Worm (Caenorhabditis elegans) whole organism, L1 larva: ENCODE data around the gene W10G11.19.

Source experiments
- C04F5.9 ChIP-seq: sonication (generic microtip); optimal IDR thresholded peaks from 2 replicates; lab custom pipeline; 2016; ENCODE audit warnings: missing genetic modification characterization, missing compliant biosample characterization
- Y116A8C.19 ChIP-seq: sonication (generic microtip); optimal IDR thresholded peaks from 2 replicates; lab custom pipeline; 2016; ENCODE audit warnings: missing compliant biosample characterization, missing genetic modification characterization, borderline replicate concordance
- alr-1 ChIP-seq: fragments of 200-800 bp; sonication (Bioruptor generic); optimal IDR thresholded peaks from 2 replicates; lab custom pipeline; 2018; ENCODE audit warnings: borderline replicate concordance, mild to moderate bottlenecking, missing genetic modification characterization, missing compliant biosample characterization
- aly-2 ChIP-seq: fragments of 150-350 bp; optimal IDR thresholded peaks from 2 replicates; lab custom pipeline; 2014; ENCODE audit warnings: missing biosample characterization, missing genetic modification characterization
- blmp-1 ChIP-seq: fragments of 150-350 bp; optimal IDR thresholded peaks from 2 replicates; lab custom pipeline; 2014; ENCODE audit warnings: missing biosample characterization, missing genetic modification characterization
- ceh-8 ChIP-seq: fragments of 200-800 bp; sonication (Bioruptor generic); optimal IDR thresholded peaks from 2 replicates; lab custom pipeline; 2018; ENCODE audit warnings: mild to moderate bottlenecking, missing genetic modification characterization, moderate library complexity, missing compliant biosample characterization
- ceh-82 ChIP-seq, 3 experiments: fragments of 150-350 bp in 1 of 3; sonication (generic microtip) in 2 of 3; optimal IDR thresholded peaks; 2 replicates each; lab custom pipeline; 2014 to 2017; ENCODE audit warnings: missing biosample characterization in 3 of 3, missing genetic modification characterization in 3 of 3
- ceh-88 ChIP-seq: fragments of 200-800 bp; sonication (Bioruptor generic); IDR thresholded peaks from 2 replicates; pipeline ENCODE4 v1.3.6; 2022; ENCODE audit warnings: missing genetic modification characterization, missing compliant biosample characterization
- ceh-90 ChIP-seq: sonication (generic microtip); optimal IDR thresholded peaks from 2 replicates; lab custom pipeline; 2016; ENCODE audit warnings: missing genetic modification characterization, missing compliant biosample characterization
- efl-1 ChIP-seq, 4 experiments: fragments of 150-350 bp; optimal IDR thresholded peaks in 3 of 4; peaks in 1 of 4; 1 replicate in 1 of 4; 2 replicates in 3 of 4; lab custom pipeline; 2014; ENCODE audit warnings: missing biosample characterization in 2 of 4, missing genetic modification characterization in 2 of 4, missing genetic modification reagents in 2 of 4
- efl-3 ChIP-seq: fragments of 200-800 bp; sonication (Bioruptor generic); optimal IDR thresholded peaks from 2 replicates; lab custom pipeline; 2018; ENCODE audit warnings: mild to moderate bottlenecking, missing genetic modification characterization, missing compliant biosample characterization
- egl-13 ChIP-seq: sonication (generic microtip); optimal IDR thresholded peaks from 2 replicates; lab custom pipeline; 2016; ENCODE audit warnings: missing genotype, missing genetic modification reagents, missing genetic modification characterization, missing compliant biosample characterization
- egl-27 ChIP-seq, 2 experiments: fragments of 150-350 bp in 1 of 2; sonication (generic microtip); optimal IDR thresholded peaks; 3 replicates each; lab custom pipeline; 2017 to 2018; ENCODE audit warnings: missing biosample characterization in 2 of 2, missing genetic modification characterization in 2 of 2, missing genetic modification reagents in 2 of 2
- elt-3 ChIP-seq, 6 experiments: fragments of 150-350 bp in 1 of 6; sonication (generic microtip); optimal IDR thresholded peaks; 2 replicates each; lab custom pipeline; 2017 to 2018; ENCODE audit warnings: missing biosample characterization in 6 of 6, missing genetic modification characterization in 6 of 6, inconsistent platforms in 1 of 6
- ets-5 ChIP-seq: fragments of 200-800 bp; sonication (Bioruptor generic); IDR thresholded peaks from 2 replicates; pipeline ENCODE4 v1.3.6; 2022; ENCODE audit warnings: missing genetic modification characterization, missing compliant biosample characterization
- fkh-8 ChIP-seq: sonication (generic microtip); optimal IDR thresholded peaks from 2 replicates; lab custom pipeline; 2016; ENCODE audit warnings: mild to moderate bottlenecking, missing genetic modification characterization, missing compliant biosample characterization
- fos-1 ChIP-seq: fragments of 150-350 bp; optimal IDR thresholded peaks from 2 replicates; lab custom pipeline; 2014; ENCODE audit warnings: missing biosample characterization, missing genetic modification characterization
- hlh-17 ChIP-seq: fragments of 200-800 bp; sonication (Bioruptor generic); optimal IDR thresholded peaks from 2 replicates; lab custom pipeline; 2018; ENCODE audit warnings: missing genetic modification characterization, mild to moderate bottlenecking, missing compliant biosample characterization, moderate library complexity, borderline replicate concordance
- hlh-4 ChIP-seq: sonication (generic microtip); optimal IDR thresholded peaks from 2 replicates; lab custom pipeline; 2016; ENCODE audit warnings: mild to moderate bottlenecking, missing genetic modification characterization, missing compliant biosample characterization
- hpl-2 ChIP-seq: fragments of 150-350 bp; optimal IDR thresholded peaks from 2 replicates; lab custom pipeline; 2014; ENCODE audit warnings: missing biosample characterization, missing genetic modification reagents, missing genetic modification characterization
- irx-1 ChIP-seq: sonication (generic microtip); optimal IDR thresholded peaks from 2 replicates; lab custom pipeline; 2016; ENCODE audit warnings: missing genetic modification characterization, missing compliant biosample characterization
- isw-1 ChIP-seq: fragments of 200-800 bp; sonication (Bioruptor generic); IDR thresholded peaks from 2 replicates; pipeline ENCODE4 v1.3.6; 2022; ENCODE audit warnings: missing genetic modification characterization, missing compliant biosample characterization
- lin-13 ChIP-seq: fragments of 150-350 bp; optimal IDR thresholded peaks from 2 replicates; lab custom pipeline; 2014; ENCODE audit warnings: missing biosample characterization, missing genetic modification reagents, missing genetic modification characterization
- lin-15B ChIP-seq: fragments of 150-350 bp; sonication (generic microtip); optimal IDR thresholded peaks from 3 replicates; lab custom pipeline; 2014; ENCODE audit warnings: missing biosample characterization, missing genetic modification characterization
- lin-39 ChIP-seq: fragments of 150-350 bp; optimal IDR thresholded peaks from 2 replicates; lab custom pipeline; 2014; ENCODE audit warnings: missing biosample characterization, missing genetic modification reagents, missing genetic modification characterization
- mab-9 ChIP-seq: fragments of 200-800 bp; sonication (Bioruptor generic); IDR thresholded peaks from 2 replicates; pipeline ENCODE4 v1.3.6; 2022; ENCODE audit warnings: missing genetic modification reagents, missing genetic modification characterization, missing compliant biosample characterization
- nhr-19 ChIP-seq: fragments of 200-800 bp; sonication (Bioruptor generic); conservative IDR thresholded peaks from 2 replicates; pipeline ENCODE4 v1.3.6; 2022; ENCODE audit warnings: missing genetic modification characterization, missing compliant biosample characterization
- nhr-20 ChIP-seq: sonication (generic microtip); optimal IDR thresholded peaks from 2 replicates; lab custom pipeline; 2016; ENCODE audit warnings: mild to moderate bottlenecking, missing genetic modification characterization, missing compliant biosample characterization
- nhr-28 ChIP-seq: fragments of 150-350 bp; optimal IDR thresholded peaks from 2 replicates; lab custom pipeline; 2014; ENCODE audit warnings: missing biosample characterization, missing genetic modification characterization
- nhr-47 ChIP-seq: sonication (generic microtip); optimal IDR thresholded peaks from 2 replicates; lab custom pipeline; 2016; ENCODE audit warnings: mild to moderate bottlenecking, missing genetic modification characterization, moderate library complexity, missing compliant biosample characterization
- nhr-71 ChIP-seq: sonication (generic microtip); optimal IDR thresholded peaks from 2 replicates; lab custom pipeline; 2016; ENCODE audit warnings: mild to moderate bottlenecking, missing genetic modification characterization, moderate library complexity, missing compliant biosample characterization
- nhr-77 ChIP-seq: fragments of 150-350 bp; optimal IDR thresholded peaks from 2 replicates; lab custom pipeline; 2014; ENCODE audit warnings: missing biosample characterization, missing genetic modification characterization
- nhr-90 ChIP-seq: sonication (generic microtip); optimal IDR thresholded peaks from 2 replicates; lab custom pipeline; 2016; ENCODE audit warnings: mild to moderate bottlenecking, missing genetic modification characterization, missing compliant biosample characterization; ENCODE audit not compliant: poor library complexity
- pag-3 ChIP-seq: sonication (generic microtip); optimal IDR thresholded peaks from 2 replicates; lab custom pipeline; 2017; ENCODE audit warnings: missing genetic modification characterization, mild to moderate bottlenecking, missing compliant biosample characterization, antibody characterized with exemption, borderline replicate concordance; ENCODE audit not compliant: insufficient read depth
- pax-3 ChIP-seq: fragments of 200-800 bp; sonication (Bioruptor generic); optimal IDR thresholded peaks from 2 replicates; lab custom pipeline; 2018; ENCODE audit warnings: mild to moderate bottlenecking, missing genetic modification characterization, moderate library complexity, missing compliant biosample characterization
- rnt-1 ChIP-seq: sonication (generic microtip); optimal IDR thresholded peaks from 2 replicates; lab custom pipeline; 2016; ENCODE audit warnings: mild to moderate bottlenecking, missing genetic modification characterization, moderate library complexity, missing compliant biosample characterization
- sox-4 ChIP-seq: sonication (generic microtip); optimal IDR thresholded peaks from 2 replicates; lab custom pipeline; 2016; ENCODE audit warnings: missing genetic modification characterization, missing compliant biosample characterization
- sptf-1 ChIP-seq: fragments of 150-350 bp; optimal IDR thresholded peaks from 2 replicates; lab custom pipeline; 2014; ENCODE audit warnings: missing biosample characterization, missing genetic modification characterization
- tbx-2 ChIP-seq: sonication (generic microtip); optimal IDR thresholded peaks from 2 replicates; lab custom pipeline; 2016; ENCODE audit warnings: missing genetic modification characterization, missing compliant biosample characterization
- tlp-1 ChIP-seq: fragments of 150-350 bp; optimal IDR thresholded peaks from 2 replicates; lab custom pipeline; 2014; ENCODE audit warnings: missing biosample characterization, missing genetic modification characterization
- xbp-1 ChIP-seq: sonication (generic microtip); optimal IDR thresholded peaks from 2 replicates; lab custom pipeline; 2016; ENCODE audit warnings: missing genetic modification characterization, missing compliant biosample characterization

W10G11.19 gene

DNA sequence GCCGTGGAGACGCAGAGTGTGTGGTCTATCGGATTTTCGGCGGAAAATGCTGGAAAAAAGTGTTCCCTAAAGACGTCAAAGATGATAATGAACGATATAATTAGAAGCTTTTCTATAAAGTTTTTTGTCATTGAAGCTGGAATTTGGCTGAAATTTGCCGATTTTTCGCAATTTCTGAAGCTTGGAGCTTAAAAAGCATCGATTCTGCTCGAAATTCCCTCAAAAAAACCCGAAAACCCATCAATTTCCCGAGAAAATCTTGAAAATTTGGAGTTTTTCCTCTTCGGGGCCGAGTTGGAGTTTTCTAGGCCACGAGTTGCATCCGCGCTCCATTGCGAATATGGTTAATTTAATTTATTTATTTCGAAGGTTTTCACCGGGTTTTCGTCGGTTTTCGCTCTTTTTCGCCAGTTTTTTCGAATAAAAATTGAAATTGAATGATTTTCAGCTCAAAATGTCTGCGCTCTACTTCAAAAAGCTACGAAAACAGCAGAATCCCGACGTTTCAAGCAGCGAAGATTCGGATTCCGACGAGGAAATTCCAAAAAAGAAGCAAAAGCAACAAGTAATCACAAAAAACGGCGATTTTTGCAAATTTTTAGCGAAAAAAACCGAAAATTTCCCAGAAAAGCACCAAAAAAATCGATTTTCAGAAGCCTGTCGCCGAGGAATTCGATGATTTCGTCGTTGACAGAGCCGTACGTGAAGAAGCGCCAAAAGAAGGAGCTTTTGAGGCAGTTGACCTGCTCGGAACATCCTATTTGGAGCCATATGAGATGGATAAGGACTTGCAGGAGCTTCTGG, 47.7 kb upstream of the W10G11.19 start, which contains the start of the genes col-71 and Y49F6B.2 (continued):
- TF ChIP-seq pax-3 (tag; lab: Kevin White, UChicago) = peak; percentile 81
- TF ChIP-seq blmp-1 (tag; lab: Kevin White, UChicago) = peak; percentile 57
- TF ChIP-seq ceh-90 (tag; lab: Kevin White, UChicago) = peak; percentile 91
- TF ChIP-seq efl-3 (GFP tag; lab: Kevin White, UChicago) = no peak
- peak; percentile 79 for TF ChIP-seq nhr-19 (GFP tag; lab: Robert Waterston, UW)
- no peak for TF ChIP-seq ets-5
- no peak for TF ChIP-seq sptf-1
- TF ChIP-seq lin-39 (tag; lab: Kevin White, UChicago) = peak; percentile 64
- peak; percentile 89 for TF ChIP-seq tbx-2
- TF ChIP-seq ceh-82 (tag; optimal IDR thresholded peaks at IDR 0.05; lab: Kevin White, UChicago) = peak; percentile 76 to 82 (median 78)
- TF ChIP-seq rnt-1 = peak; percentile 98
- peak; percentile 96 for TF ChIP-seq ceh-8
- TF ChIP-seq lin-13 = peak; percentile 80
- peak; percentile 86 for TF ChIP-seq mab-9
- no peak for TF ChIP-seq hlh-4 (tag; lab: Kevin White, UChicago)
- TF ChIP-seq efl-1 (optimal IDR thresholded peaks at IDR 0.05; lab: Kevin White, UChicago) = peak; percentile 78 to 79
- TF ChIP-seq efl-1 (GFP tag; optimal IDR thresholded peaks at IDR 0.05 in 1 of 2; lab: Kevin White, UChicago) = peak; percentile 80 to 97
- TF ChIP-seq nhr-47 (tag; lab: Kevin White, UChicago) = peak; percentile 90
- peak; percentile 11 for TF ChIP-seq nhr-77 (tag; lab: Kevin White, UChicago)
- peak; percentile 87 for TF ChIP-seq nhr-71 (tag; lab: Kevin White, UChicago)
- TF ChIP-seq xbp-1 (tag; lab: Kevin White, UChicago) = peak; percentile 87
- TF ChIP-seq fkh-8 = peak; percentile 86
- peak; percentile 89 for TF ChIP-seq nhr-90 (tag; lab: Kevin White, UChicago)
- no peak for TF ChIP-seq egl-27 (tag; optimal IDR thresholded peaks at IDR 0.05; lab: Kevin White, UChicago)
- TF ChIP-seq hlh-17 (GFP tag; lab: Kevin White, UChicago) = no peak
- TF ChIP-seq fos-1 (tag; lab: Kevin White, UChicago) = peak; percentile 64
- TF ChIP-seq tlp-1 (tag; lab: Kevin White, UChicago) = no peak
- TF ChIP-seq ceh-88 (GFP tag; lab: Robert Waterston, UW) = peak; percentile 41; the same call in 1 of the 2 replicates
- TF ChIP-seq C04F5.9 = peak; percentile 80
- peak; percentile 91 for TF ChIP-seq egl-13 (tag; lab: Kevin White, UChicago)
- TF ChIP-seq nhr-20 (tag; lab: Kevin White, UChicago) = peak; percentile 76
- TF ChIP-seq aly-2 (tag; lab: Kevin White, UChicago) = peak; percentile 21
- TF ChIP-seq irx-1 = peak; percentile 92
- no peak for TF ChIP-seq alr-1 (tag; lab: Kevin White, UChicago)
- TF ChIP-seq elt-3 (tag; optimal IDR thresholded peaks at IDR 0.05; lab: Kevin White, UChicago) = peak in 2 of 6 experiments; percentile 21 to 40
- TF ChIP-seq isw-1 (GFP tag; lab: Robert Waterston, UW) = peak; percentile 74
- TF ChIP-seq pag-3 (tag; lab: Kevin White, UChicago) = no peak
- TF ChIP-seq nhr-28 (tag; lab: Kevin White, UChicago) = no peak
- peak; percentile 32 for TF ChIP-seq Y116A8C.19 (tag; lab: Kevin White, UChicago)
- peak; percentile 76 for TF ChIP-seq sox-4 (tag; lab: Kevin White, UChicago)
- no peak for TF ChIP-seq hpl-2 (GFP tag; lab: Kevin White, UChicago)
- peak; percentile 90 for TF ChIP-seq lin-15B
